Worm (Caenorhabditis elegans) whole organism, young adult: ENCODE results near the gene perm-1.
A peak's percentile ranks its signal among the peaks of the same experiment; 100 is the strongest.

Experiments
- B0261.1 ChIP-seq: sonication (generic microtip); optimal IDR thresholded peaks from 2 replicates; lab custom pipeline; 2016; ENCODE audit warnings: mild to moderate bottlenecking, missing genetic modification characterization, moderate library complexity, missing compliant biosample characterization
- B0336.3 ChIP-seq: fragments of 200-800 bp; sonication (Bioruptor generic); IDR thresholded peaks from 2 replicates; pipeline ENCODE4 v1.3.6; 2022; ENCODE audit warnings: missing genetic modification characterization, missing compliant biosample characterization
- C17E4.6 ChIP-seq: fragments of 200-800 bp; sonication (Bioruptor generic); IDR thresholded peaks from 2 replicates; pipeline ENCODE4 v1.3.6; 2022; ENCODE audit warnings: missing genetic modification reagents, missing genetic modification characterization, missing compliant biosample characterization
- F23B12.7 ChIP-seq: sonication (generic microtip); optimal IDR thresholded peaks from 2 replicates; lab custom pipeline; 2017; ENCODE audit warnings: missing genetic modification characterization, mild to moderate bottlenecking, missing compliant biosample characterization, antibody characterized with exemption, moderate library complexity; ENCODE audit not compliant: insufficient read depth
- F37B4.10 ChIP-seq: fragments of 200-800 bp; sonication (Bioruptor generic); IDR thresholded peaks from 2 replicates; pipeline ENCODE4 v1.3.6; 2022; ENCODE audit warnings: missing genetic modification characterization, missing compliant biosample characterization
- F39B2.1 ChIP-seq: fragments of 200-800 bp; sonication (Bioruptor generic); IDR thresholded peaks from 2 replicates; pipeline ENCODE4 v1.3.6; 2022; ENCODE audit warnings: missing genetic modification reagents, missing genetic modification characterization, missing compliant biosample characterization
- K11D2.4 ChIP-seq: fragments of 200-800 bp; sonication (Bioruptor generic); IDR thresholded peaks from 2 replicates; pipeline ENCODE4 v1.3.6; 2022; ENCODE audit warnings: missing genetic modification reagents, missing genetic modification characterization, missing compliant biosample characterization
- K12H6.12 ChIP-seq: fragments of 200-800 bp; sonication (Bioruptor generic); optimal IDR thresholded peaks from 2 replicates; lab custom pipeline; 2018; ENCODE audit warnings: mild to moderate bottlenecking, missing genetic modification characterization, missing compliant biosample characterization
- Y56A3A.18 ChIP-seq: fragments of 200-800 bp; sonication (Bioruptor generic); IDR thresholded peaks from 2 replicates; pipeline ENCODE4 v1.3.6; 2022; ENCODE audit warnings: missing genetic modification reagents, missing genetic modification characterization, missing compliant biosample characterization
- Y95B8A.8 ChIP-seq: fragments of 200-800 bp; sonication (Bioruptor generic); IDR thresholded peaks from 2 replicates; pipeline ENCODE4 v1.3.6; 2022; ENCODE audit warnings: missing genetic modification reagents, missing genetic modification characterization, missing compliant biosample characterization
- ama-1 ChIP-seq, 3 experiments: fragments of 150-350 bp in 1 of 3; sonication (generic microtip) in 2 of 3; optimal IDR thresholded peaks; 2 replicates each; lab custom pipeline; 2014 to 2018; ENCODE audit warnings: missing biosample characterization in 2 of 3, missing genetic modification characterization in 2 of 3, missing genetic modification reagents in 2 of 3
- attf-3 ChIP-seq: fragments of 200-800 bp; sonication (Bioruptor generic); conservative IDR thresholded peaks from 2 replicates; pipeline ENCODE4 v1.3.6; 2022; ENCODE audit warnings: missing genetic modification reagents, missing genetic modification characterization, missing compliant biosample characterization
- attf-5 ChIP-seq: fragments of 200-800 bp; sonication (Bioruptor generic); optimal IDR thresholded peaks from 2 replicates; lab custom pipeline; 2018; ENCODE audit warnings: mild to moderate bottlenecking, missing genetic modification characterization, missing compliant biosample characterization
- cebp-1 ChIP-seq, 2 experiments: fragments of 200-800 bp in 1 of 2; sonication (Bioruptor generic) in 1 of 2; sonication (generic microtip) in 1 of 2; IDR thresholded peaks in 1 of 2; optimal IDR thresholded peaks in 1 of 2; 2 replicates each; pipeline versions ENCODE4 v1.3.6 to Lab custom; 2017 to 2022; ENCODE audit warnings: missing compliant biosample characterization in 2 of 2, missing genetic modification characterization in 2 of 2, mild to moderate bottlenecking in 1 of 2, missing genetic modification reagents in 1 of 2, moderate library complexity in 1 of 2
- ceh-100 ChIP-seq: fragments of 200-800 bp; sonication (Bioruptor generic); IDR thresholded peaks from 2 replicates; pipeline ENCODE4 v1.3.6; 2022; ENCODE audit warnings: missing genetic modification reagents, missing genetic modification characterization, missing compliant biosample characterization
- die-1 ChIP-seq: sonication (generic microtip); optimal IDR thresholded peaks from 2 replicates; lab custom pipeline; 2016; ENCODE audit warnings: missing genotype, mild to moderate bottlenecking, missing genetic modification characterization, missing compliant biosample characterization
- ekl-4 ChIP-seq: fragments of 200-800 bp; sonication (Bioruptor generic); IDR thresholded peaks from 2 replicates; pipeline ENCODE4 v1.3.6; 2022; ENCODE audit warnings: missing genetic modification reagents, missing genetic modification characterization, missing compliant biosample characterization
- ets-4 ChIP-seq: fragments of 200-800 bp; sonication (Bioruptor generic); optimal IDR thresholded peaks from 2 replicates; lab custom pipeline; 2018; ENCODE audit warnings: mild to moderate bottlenecking, missing genetic modification characterization, missing compliant biosample characterization
- gei-17 ChIP-seq: fragments of 200-800 bp; sonication (Bioruptor generic); optimal IDR thresholded peaks from 2 replicates; lab custom pipeline; 2018; ENCODE audit warnings: mild to moderate bottlenecking, missing genetic modification characterization, missing compliant biosample characterization
- hrde-1 ChIP-seq: sonication (generic microtip); optimal IDR thresholded peaks from 2 replicates; lab custom pipeline; 2016; ENCODE audit warnings: missing genetic modification characterization, mild to moderate bottlenecking, missing compliant biosample characterization, moderate library complexity, missing genotype, missing genetic modification reagents, borderline replicate concordance
- lin-26 ChIP-seq: fragments of 200-800 bp; sonication (Bioruptor generic); IDR thresholded peaks from 2 replicates; pipeline ENCODE4 v1.3.6; 2022; ENCODE audit warnings: missing genetic modification reagents, missing genetic modification characterization, missing compliant biosample characterization
- lin-35 ChIP-seq, 3 experiments: fragments of 150-350 bp in 2 of 3; sonication (generic microtip) in 1 of 3; optimal IDR thresholded peaks; 2 replicates each; lab custom pipeline; 2014 to 2018; ENCODE audit warnings: missing biosample characterization in 3 of 3, missing genetic modification characterization in 3 of 3, missing genetic modification reagents in 3 of 3
- lin-40 ChIP-seq: sonication (generic microtip); optimal IDR thresholded peaks from 2 replicates; lab custom pipeline; 2016; ENCODE audit warnings: missing genetic modification characterization, mild to moderate bottlenecking, missing compliant biosample characterization, missing genotype, missing genetic modification reagents
- lir-1 ChIP-seq: fragments of 200-800 bp; sonication (Bioruptor generic); conservative IDR thresholded peaks from 2 replicates; pipeline ENCODE4 v1.3.6; 2022; ENCODE audit warnings: missing genetic modification reagents, missing genetic modification characterization, missing compliant biosample characterization
- lsl-1 ChIP-seq: fragments of 200-800 bp; sonication (Bioruptor generic); optimal IDR thresholded peaks from 2 replicates; lab custom pipeline; 2018; ENCODE audit warnings: mild to moderate bottlenecking, missing genetic modification characterization, moderate library complexity, missing compliant biosample characterization
- lsy-27 ChIP-seq: sonication (generic microtip); optimal IDR thresholded peaks from 2 replicates; lab custom pipeline; 2017; ENCODE audit warnings: missing genetic modification characterization, mild to moderate bottlenecking, missing compliant biosample characterization, antibody characterized with exemption, missing genotype, borderline replicate concordance; ENCODE audit not compliant: insufficient read depth
- madf-6 ChIP-seq: fragments of 200-800 bp; sonication (Bioruptor generic); IDR thresholded peaks from 2 replicates; pipeline ENCODE4 v1.3.6; 2022; ENCODE audit warnings: missing genetic modification reagents, missing genetic modification characterization, missing compliant biosample characterization
- mcd-1 ChIP-seq: fragments of 200-800 bp; sonication (Bioruptor generic); IDR thresholded peaks from 2 replicates; pipeline ENCODE4 v1.3.6; 2022; ENCODE audit warnings: missing genetic modification reagents, missing genetic modification characterization, missing compliant biosample characterization
- mxl-1 ChIP-seq: sonication (generic microtip); optimal IDR thresholded peaks from 2 replicates; lab custom pipeline; 2016; ENCODE audit warnings: missing genetic modification characterization, missing compliant biosample characterization
- nfyb-1 ChIP-seq: fragments of 200-800 bp; sonication (Bioruptor generic); IDR thresholded peaks from 2 replicates; pipeline ENCODE4 v1.3.6; 2022; ENCODE audit warnings: missing genetic modification reagents, missing genetic modification characterization, missing compliant biosample characterization
- nhr-27 ChIP-seq: fragments of 200-800 bp; sonication (Bioruptor generic); optimal IDR thresholded peaks from 2 replicates; lab custom pipeline; 2018; ENCODE audit warnings: mild to moderate bottlenecking, missing genetic modification characterization, moderate library complexity, missing compliant biosample characterization
- nhr-80 ChIP-seq: sonication (generic microtip); optimal IDR thresholded peaks from 2 replicates; lab custom pipeline; 2016; ENCODE audit warnings: missing genetic modification characterization, missing compliant biosample characterization
- sea-2 ChIP-seq: fragments of 200-800 bp; sonication (Bioruptor generic); IDR thresholded peaks from 2 replicates; pipeline ENCODE4 v1.3.6; 2022; ENCODE audit warnings: missing genetic modification characterization, missing compliant biosample characterization
- tbp1 ChIP-seq: fragments of 200-800 bp; sonication (Bioruptor generic); optimal IDR thresholded peaks from 2 replicates; lab custom pipeline; 2018; ENCODE audit warnings: mild to moderate bottlenecking, missing genetic modification characterization, missing compliant biosample characterization
- tlf-1 ChIP-seq: fragments of 200-800 bp; sonication (Bioruptor generic); optimal IDR thresholded peaks from 2 replicates; lab custom pipeline; 2018; ENCODE audit warnings: mild to moderate bottlenecking, missing genetic modification characterization, missing compliant biosample characterization
- ztf-18 ChIP-seq: sonication (generic microtip); optimal IDR thresholded peaks from 2 replicates; lab custom pipeline; 2016; ENCODE audit warnings: missing genotype, mild to moderate bottlenecking, missing genetic modification characterization, missing compliant biosample characterization
- ztf-22 ChIP-seq: fragments of 200-800 bp; sonication (Bioruptor generic); optimal IDR thresholded peaks from 2 replicates; lab custom pipeline; 2018; ENCODE audit warnings: mild to moderate bottlenecking, missing genetic modification characterization, moderate library complexity, missing compliant biosample characterization
- ztf-25 ChIP-seq: fragments of 200-800 bp; sonication (Bioruptor generic); IDR thresholded peaks from 2 replicates; pipeline ENCODE4 v1.3.6; 2022; ENCODE audit warnings: missing genetic modification reagents, missing genetic modification characterization, missing compliant biosample characterization

The perm-1 gene

DNA sequence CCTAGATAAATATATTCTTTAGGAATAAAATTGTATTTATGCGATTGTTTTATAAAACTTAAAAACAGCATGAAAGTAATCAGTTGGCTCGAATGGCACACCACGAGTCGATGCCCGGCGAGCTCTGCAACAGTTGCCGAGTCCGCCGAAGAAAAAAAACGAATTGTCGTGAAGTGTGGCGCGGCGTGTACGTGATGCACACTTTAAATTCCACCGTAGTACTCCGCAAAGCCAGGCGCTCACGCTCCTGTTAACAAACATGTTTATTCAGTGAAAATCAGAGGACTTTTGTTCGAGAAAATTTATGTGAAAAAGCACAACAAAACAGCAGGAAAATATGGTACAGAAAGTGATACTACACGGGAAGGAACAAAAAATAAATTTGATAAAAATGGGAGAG is 10.0 kb upstream of the perm-1 start (continued):
- peak; percentile 12 for TF ChIP-seq hrde-1 (tag; lab: Kevin White, UChicago)
- no peak for TF ChIP-seq C17E4.6 (GFP tag; lab: Robert Waterston, UW)
- peak; percentile 54; the same call in 1 of the 2 replicates for TF ChIP-seq ekl-4 (GFP tag; lab: Robert Waterston, UW)
- TF ChIP-seq B0261.1 (tag; lab: Kevin White, UChicago) = no peak
- no peak for TF ChIP-seq nfyb-1 (GFP tag; lab: Robert Waterston, UW)
- peak; percentile 32 for TF ChIP-seq tlf-1 (GFP tag; lab: Kevin White, UChicago)
- TF ChIP-seq F39B2.1 = no peak
- peak; percentile 20 for TF ChIP-seq tbp1 (GFP tag; lab: Kevin White, UChicago)
- no peak for TF ChIP-seq nhr-27
- no peak for TF ChIP-seq lin-35 (GFP tag; optimal IDR thresholded peaks at IDR 0.05; lab: Kevin White, UChicago)
- no peak for TF ChIP-seq ztf-25
- peak; percentile 49; the same call in 1 of the 2 replicates for TF ChIP-seq ceh-100 (GFP tag; lab: Robert Waterston, UW)
- no peak for TF ChIP-seq cebp-1 (GFP tag; IDR thresholded peaks at IDR 0.05; lab: Robert Waterston, UW)
- TF ChIP-seq cebp-1 (tag; optimal IDR thresholded peaks at IDR 0.05; lab: Kevin White, UChicago) = peak; percentile 56
- no peak for TF ChIP-seq sea-2 (GFP tag; lab: Robert Waterston, UW)
- TF ChIP-seq lsl-1 (GFP tag; lab: Kevin White, UChicago) = peak; percentile 80
- TF ChIP-seq madf-6 (GFP tag; lab: Robert Waterston, UW) = peak; percentile 64
- no peak for TF ChIP-seq lsy-27 (tag; lab: Kevin White, UChicago)
- TF ChIP-seq mxl-1 (tag; lab: Kevin White, UChicago) = no peak
- no peak for TF ChIP-seq ztf-22 (GFP tag; lab: Kevin White, UChicago)
- TF ChIP-seq lin-26 (GFP tag; lab: Robert Waterston, UW) = peak; percentile 28; the same call in 1 of the 2 replicates
- TF ChIP-seq ama-1 (optimal IDR thresholded peaks at IDR 0.05; lab: Kevin White, UChicago) = no peak
- TF ChIP-seq ama-1 (GFP tag; optimal IDR thresholded peaks at IDR 0.05; lab: Kevin White, UChicago) = no peak
- TF ChIP-seq ztf-18 (tag; lab: Kevin White, UChicago) = peak; percentile 1
- peak; percentile 18; the same call in 1 of the 2 replicates for TF ChIP-seq Y95B8A.8 (GFP tag; lab: Robert Waterston, UW)
- 0 out of 2 replicates have a peak, but pooled peaks have one; percentile 24 for TF ChIP-seq mcd-1 (GFP tag; lab: Robert Waterston, UW)
- TF ChIP-seq ets-4 (GFP tag; lab: Kevin White, UChicago) = no peak
- TF ChIP-seq gei-17 (GFP tag; lab: Kevin White, UChicago) = no peak
- TF ChIP-seq attf-5 (GFP tag; lab: Kevin White, UChicago) = peak; percentile 65
- TF ChIP-seq lin-40 (tag; lab: Kevin White, UChicago) = no peak
- TF ChIP-seq nhr-80 (tag; lab: Kevin White, UChicago) = no peak
- no peak for TF ChIP-seq K11D2.4 (GFP tag; lab: Robert Waterston, UW)
- no peak for TF ChIP-seq lir-1 (GFP tag; lab: Robert Waterston, UW)
- 0 out of 2 replicates have a peak, but pooled peaks have one; percentile 37 for TF ChIP-seq B0336.3 (GFP tag; lab: Robert Waterston, UW)
- no peak for TF ChIP-seq die-1 (tag; lab: Kevin White, UChicago)
- TF ChIP-seq Y56A3A.18 (GFP tag; lab: Robert Waterston, UW) = 0 out of 2 replicates have a peak, but pooled peaks have one; percentile 37
- TF ChIP-seq F37B4.10 (GFP tag; lab: Robert Waterston, UW) = no peak

ce11 chrII:7873843-7874372 is 6.7 kb upstream of the perm-1 start, which contains the start of gene T01H3.3:
TSS of gene T01H3.3 (minus strand) at chrII:7873893.
- TF ChIP-seq ztf-18 (tag; lab: Kevin White, UChicago) (no peak), K12H6.12 (tag; lab: Kevin White, UChicago) (no peak), cebp-1 (GFP tag; IDR thresholded peaks at IDR 0.05; lab: Robert Waterston, UW) (no peak), cebp-1 (tag; optimal IDR thresholded peaks at IDR 0.05; lab: Kevin White, UChicago) (peak; percentile 15), F23B12.7 (tag; lab: Kevin White, UChicago) (peak; percentile 27), attf-3 (GFP tag; lab: Robert Waterston, UW) (peak; percentile 91)
